Worm (Caenorhabditis elegans) whole organism, dauer: Measurements from ENCODE around the gene figl-1.
"Not testable (repeated sequence)": the region's sequence is repeated elsewhere in the genome, so short reads cannot be mapped to it uniquely, and the experiment has no call there.

Experiments used
- unc-62 ChIP-seq: sonication (generic microtip); optimal IDR thresholded peaks from 2 replicates; lab custom pipeline; 2017; ENCODE audit warnings: missing biosample characterization, missing genetic modification reagents, missing genetic modification characterization

The figl-1 gene

ce11 chrV:4359127-4359526 is 13.3 kb upstream of the figl-1 start:
- no peak for TF ChIP-seq unc-62 (GFP tag; lab: Kevin White, UChicago)

DNA sequence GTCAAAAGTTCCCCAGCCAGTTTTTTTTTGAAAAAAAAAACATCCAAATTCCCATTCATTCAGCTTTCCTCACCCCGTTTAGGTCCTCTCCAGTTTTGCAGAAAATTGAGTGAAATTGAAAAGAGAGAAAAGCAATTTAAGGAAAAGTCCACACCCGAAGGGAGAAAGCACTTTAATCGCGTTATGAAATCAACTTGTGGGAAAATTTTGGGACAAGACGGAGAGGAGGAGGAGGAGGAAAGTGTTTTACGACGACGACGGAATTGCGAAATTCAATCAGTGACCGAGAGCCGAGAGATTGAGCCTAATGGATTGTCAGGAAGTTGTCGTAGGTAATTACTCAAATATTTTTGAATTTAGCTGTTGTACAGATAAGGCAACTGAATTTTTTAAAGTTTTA is 11.6 kb upstream of the figl-1 start:
- no peak for TF ChIP-seq unc-62 (GFP tag; lab: Kevin White, UChicago)

DNA sequence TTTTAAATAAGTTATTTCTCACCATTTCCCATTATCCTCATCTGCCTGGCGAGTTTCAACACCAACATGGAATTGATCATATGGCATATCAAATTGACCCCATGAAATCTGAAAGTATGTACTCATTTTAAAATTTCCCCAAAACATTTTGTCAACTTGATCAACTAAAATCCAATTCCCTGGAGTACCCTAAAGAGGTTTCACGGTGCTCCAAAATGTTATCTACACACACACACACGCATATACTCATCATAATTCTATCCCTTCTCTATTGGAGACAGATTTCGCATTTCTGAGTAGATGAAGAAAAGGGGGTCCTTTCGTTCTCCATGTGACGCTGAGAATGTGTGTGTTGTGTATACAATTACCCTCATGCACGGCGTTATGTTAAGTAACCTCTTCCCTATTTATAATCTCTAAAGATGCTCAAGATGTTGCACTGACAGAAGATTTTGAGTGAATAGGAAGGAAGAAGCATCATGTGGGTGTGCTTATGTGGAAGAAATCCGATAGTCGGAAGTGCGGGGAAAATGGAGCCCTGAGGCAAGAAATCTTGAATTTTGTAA is 10.3 kb upstream of the figl-1 start:
- TF ChIP-seq unc-62 (GFP tag; lab: Kevin White, UChicago): no peak

- TF ChIP-seq unc-62 (GFP tag; lab: Kevin White, UChicago): no peak
Observed at ce11 chrV:4346799-4347198, 1.0 kb upstream of the figl-1 start, which contains the start of gene mcm-7. mcm-7 (plus strand) TSS chrV:4347166.

ce11 chrV:4346325-4346724 is 526 bp upstream of the figl-1 start, which contains the start of gene hpo-18:
hpo-18 (minus strand) TSS chrV:4346425.
- no peak for TF ChIP-seq unc-62 (GFP tag; lab: Kevin White, UChicago)

DNA sequence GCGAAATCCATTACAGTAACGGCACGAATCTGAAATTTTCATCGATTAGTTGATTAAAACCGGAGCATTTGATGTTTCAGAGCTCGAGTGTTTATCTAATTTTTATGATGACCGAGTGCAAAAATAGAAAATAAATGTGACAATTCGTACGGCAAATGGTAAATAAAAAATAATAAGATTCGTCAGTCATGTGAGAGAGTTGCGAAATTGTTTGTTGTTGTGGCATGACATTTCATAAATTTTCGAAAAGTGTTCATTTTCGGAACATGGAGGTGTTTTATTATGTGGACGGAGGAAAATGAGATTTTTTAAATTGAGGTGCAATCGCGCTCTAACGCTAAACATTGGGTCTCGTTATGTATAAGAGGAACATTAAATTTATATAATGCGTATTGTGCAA is 4.1 kb downstream of the figl-1 start:
- no peak for TF ChIP-seq unc-62 (GFP tag; lab: Kevin White, UChicago)

- no peak for TF ChIP-seq unc-62 (GFP tag; lab: Kevin White, UChicago)
Observed at ce11 chrV:4341208-4341607, 4.6 kb downstream of the figl-1 start, which contains the start of gene glrx-3. glrx-3 (minus strand) TSS chrV:4341308.

- TF ChIP-seq unc-62 (GFP tag; lab: Kevin White, UChicago): no peak
Observed at ce11 chrV:4339479-4339878, 6.3 kb downstream of the figl-1 start.

DNA sequence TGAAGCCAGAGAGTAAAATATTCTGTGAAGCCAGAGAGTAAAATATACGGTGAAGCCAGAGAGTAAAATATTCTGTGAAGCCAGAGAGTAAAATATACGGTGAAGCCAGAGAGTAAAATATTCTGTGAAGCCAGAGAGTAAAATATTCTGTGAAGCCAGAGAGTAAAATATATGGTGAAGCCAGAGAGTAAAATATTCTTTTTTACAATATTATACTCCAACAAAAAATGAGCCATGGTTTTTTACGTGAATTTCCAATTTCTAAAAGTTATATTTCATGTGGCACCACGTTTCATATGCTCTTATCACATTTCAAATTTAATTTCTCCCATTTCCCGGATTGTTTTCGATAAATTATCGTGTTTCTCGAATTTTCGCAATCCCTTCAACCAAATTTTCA is 9.3 kb downstream of the figl-1 start, which contains the start of gene irld-1:
Gene irld-1, plus strand, starts transcription at position 301 of the 400 bp plus-strand sequence.
- TF ChIP-seq unc-62 (GFP tag; lab: Kevin White, UChicago): not testable (repeated sequence)

ce11 chrV:4332450-4332849 is 13.3 kb downstream of the figl-1 start, which contains the start of gene oac-12:
oac-12 (minus strand) TSS chrV:4332550.
- no peak for TF ChIP-seq unc-62 (GFP tag; lab: Kevin White, UChicago)

DNA sequence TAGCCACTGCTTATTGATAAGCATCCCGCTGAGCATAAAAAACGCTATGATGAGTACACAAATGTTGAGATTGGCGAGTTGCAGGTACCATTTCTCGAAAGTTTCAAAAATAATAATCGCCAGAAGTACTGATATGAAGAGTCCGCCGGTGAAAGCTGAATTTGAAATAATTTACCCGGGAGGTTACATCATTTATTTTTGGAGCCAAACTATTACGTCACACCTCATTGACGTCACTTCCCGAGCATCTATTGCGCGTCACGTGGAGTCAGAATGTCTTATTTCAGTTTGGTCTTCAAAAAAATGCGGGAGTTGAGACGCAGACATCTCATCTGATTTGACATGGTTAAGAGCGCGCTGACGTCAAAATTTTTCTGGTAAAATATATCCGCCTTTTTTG is 15.0 kb downstream of the figl-1 start:
- no peak for TF ChIP-seq unc-62 (GFP tag; lab: Kevin White, UChicago)

- no peak for TF ChIP-seq unc-62 (GFP tag; lab: Kevin White, UChicago)
Observed at ce11 chrV:4326841-4327240, 19.0 kb downstream of the figl-1 start, which contains the start of gene D2063.1. D2063.1 (plus strand) TSS chrV:4327121.

- TF ChIP-seq unc-62 (GFP tag; lab: Kevin White, UChicago): no peak
Observed at ce11 chrV:4325415-4325814, 20.4 kb downstream of the figl-1 start, which contains the start of gene nhr-125. nhr-125 (minus strand) TSS chrV:4325515.

DNA sequence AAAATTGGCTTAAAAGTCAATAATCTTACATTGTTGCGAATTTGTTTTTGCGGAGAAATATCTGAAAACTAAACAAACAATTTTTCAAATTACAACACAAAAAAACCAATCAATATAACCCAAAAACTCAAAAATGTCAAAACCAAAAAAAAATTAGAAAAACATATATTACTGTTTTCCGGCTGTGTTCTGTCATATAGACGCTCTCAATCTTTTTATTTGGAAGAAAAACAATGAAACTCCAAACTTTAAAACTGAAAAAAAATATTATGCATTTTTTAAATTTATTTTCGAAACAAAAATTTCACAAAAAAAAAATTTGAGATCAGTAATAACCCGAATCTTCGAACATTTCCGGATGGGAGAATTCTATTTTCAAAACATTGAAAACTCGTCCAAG is 23.1 kb downstream of the figl-1 start, which contains the start of gene R02D1.2:
Gene R02D1.2, minus strand, starts transcription at position 101 of the 400 bp plus-strand sequence.
- TF ChIP-seq unc-62 (GFP tag; lab: Kevin White, UChicago): no peak

- no peak for TF ChIP-seq unc-62 (GFP tag; lab: Kevin White, UChicago)
Observed at ce11 chrV:4319867-4320266, 25.9 kb downstream of the figl-1 start, which contains the start of gene ZC132.9. ZC132.9 (minus strand) TSS chrV:4319967.

DNA sequence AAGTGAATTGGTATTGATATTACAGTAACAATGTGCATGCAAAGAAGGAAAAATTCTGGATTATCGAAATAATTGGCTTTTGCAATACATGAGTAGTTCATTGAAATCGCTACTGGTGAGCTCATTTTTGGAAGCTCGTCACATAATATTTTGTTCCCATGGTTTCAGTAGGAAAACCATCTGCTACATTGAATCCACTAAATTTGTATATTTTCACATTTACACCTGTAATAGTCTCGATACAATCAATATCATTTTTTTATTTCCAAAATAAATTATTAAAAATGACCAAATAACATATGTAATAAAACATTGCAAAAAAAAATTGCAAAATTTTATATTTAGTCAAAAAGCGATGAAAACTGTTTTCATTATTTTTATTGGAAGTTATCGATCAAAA is 30.7 kb downstream of the figl-1 start, which contains the start of gene srh-192:
Gene srh-192, minus strand, starts transcription at position 101 of the 400 bp plus-strand sequence.
- TF ChIP-seq unc-62 (GFP tag; lab: Kevin White, UChicago): no peak

- no peak for TF ChIP-seq unc-62 (GFP tag; lab: Kevin White, UChicago)
Observed at ce11 chrV:4304240-4304639, 41.6 kb downstream of the figl-1 start.
